Worm (Caenorhabditis elegans): Measurements from ENCODE around the gene cit-1.1.

DNA sequence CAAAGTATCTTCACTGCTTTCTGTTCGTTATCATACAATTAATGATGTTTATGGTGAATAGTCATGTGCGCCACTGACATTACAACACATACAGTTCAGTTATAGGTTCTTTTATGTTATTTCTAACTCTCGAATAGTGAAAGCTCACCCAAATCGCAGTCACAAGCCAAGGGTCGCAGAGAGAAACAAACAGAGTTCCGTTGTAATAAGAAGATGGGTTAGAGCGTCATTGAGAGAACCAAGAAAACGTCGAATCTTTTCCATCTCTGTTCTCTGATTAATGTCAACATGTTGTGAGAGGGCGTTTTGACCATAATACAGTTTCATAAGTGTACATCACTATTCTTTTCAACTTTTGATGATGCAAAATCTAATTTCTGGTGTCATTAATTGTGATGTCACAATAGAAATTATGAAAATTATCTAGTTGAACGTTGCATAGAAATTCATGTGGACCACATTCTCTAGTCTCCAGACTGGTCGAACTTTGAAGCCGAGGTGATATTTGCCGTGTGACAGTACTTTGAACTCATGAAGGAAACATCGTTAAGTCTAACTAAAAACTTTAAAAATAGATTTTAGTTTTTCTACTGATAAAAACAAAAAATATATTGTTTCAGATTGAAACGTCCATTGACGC lies 35.5 kb downstream of the cit-1.1 start:
- no peak for TF ChIP-seq elt-3 (tag; optimal IDR thresholded peaks at IDR 0.05)
- no peak for TF ChIP-seq ztf-1 (GFP tag; conservative IDR thresholded peaks at IDR 0.05)
- TF ChIP-seq snpc-4 (tag; optimal IDR thresholded peaks at IDR 0.05) = no peak
- no peak for TF ChIP-seq nhr-6 (tag; optimal IDR thresholded peaks at IDR 0.05)
- TF ChIP-seq lin-13 (GFP tag; optimal IDR thresholded peaks at IDR 0.05) = no peak
- TF ChIP-seq nhr-12 (tag; optimal IDR thresholded peaks at IDR 0.05) = no peak
- TF ChIP-seq nhr-77 (tag; optimal IDR thresholded peaks at IDR 0.05) = no peak
- no peak for TF ChIP-seq ceh-16 (tag; optimal IDR thresholded peaks at IDR 0.05)
- TF ChIP-seq ama-1 (optimal IDR thresholded peaks at IDR 0.05) = peak; percentile 57
- no peak for TF ChIP-seq egl-27 (tag; optimal IDR thresholded peaks at IDR 0.05)

All from whole organism, L2 larva.